Worm (Caenorhabditis elegans): Measurements from ENCODE around the gene M110.9.

- TF ChIP-seq zip-5 (tag; optimal IDR thresholded peaks at IDR 0.05): no peak
- no peak for TF ChIP-seq elt-2 (tag; optimal IDR thresholded peaks at IDR 0.05)
- TF ChIP-seq ztf-16 (tag; optimal IDR thresholded peaks at IDR 0.05): no peak
- no peak for TF ChIP-seq ets-4 (tag; optimal IDR thresholded peaks at IDR 0.05)
- no peak for TF ChIP-seq dmd-4 (tag; optimal IDR thresholded peaks at IDR 0.05; ENCODE audit: borderline replicate concordance)
- TF ChIP-seq ama-1 (optimal IDR thresholded peaks at IDR 0.05): no peak
Measured at ce11 chrII:8246476-8246875, 15.4 kb downstream of the M110.9 start, which contains the start of gene F35C11.3.

Data from whole organism, late embryonic.